Worm (Caenorhabditis elegans) whole organism, late embryonic: ENCODE results near the gene gldi-11.

Experiments used
- hlh-8 ChIP-seq: sonication (generic microtip); optimal IDR thresholded peaks from 2 replicates; lab custom pipeline; 2016; ENCODE audit warnings: missing genotype, missing genetic modification characterization, missing compliant biosample characterization
- pat-9 ChIP-seq: fragments of 200-800 bp; sonication (Bioruptor generic); optimal IDR thresholded peaks from 2 replicates; lab custom pipeline; 2018; ENCODE audit warnings: mild to moderate bottlenecking, missing genetic modification characterization, moderate library complexity, missing compliant biosample characterization
- rnt-1 ChIP-seq: sonication (generic microtip); optimal IDR thresholded peaks from 2 replicates; lab custom pipeline; 2016; ENCODE audit warnings: missing genetic modification characterization, missing compliant biosample characterization

DNA sequence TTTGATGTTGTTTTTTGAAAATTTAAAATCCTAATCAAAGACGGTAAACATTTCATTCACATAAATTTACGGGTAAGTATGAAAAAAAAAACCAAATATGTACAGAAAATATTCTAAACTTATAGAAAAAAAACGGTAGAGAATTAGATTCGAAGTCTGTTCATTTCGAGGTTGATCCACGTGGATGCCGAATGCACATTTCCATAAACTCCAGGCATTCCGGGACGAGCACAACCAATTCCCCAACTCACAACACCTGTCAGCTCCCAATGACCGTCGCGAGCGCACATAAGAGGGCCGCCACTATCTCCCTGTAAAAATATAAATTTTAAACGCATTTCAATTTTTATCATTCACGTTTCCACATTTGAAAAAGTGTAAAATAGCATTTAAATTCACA is 2.5 kb upstream of the gldi-11 start:
- TF ChIP-seq hlh-8 (tag; lab: Kevin White, UChicago) (no peak), pat-9 (tag; lab: Kevin White, UChicago) (no peak), rnt-1 (tag; lab: Kevin White, UChicago) (no peak)
